Worm (Caenorhabditis elegans) whole organism, midembryonic: ENCODE data around the gene sup-18.

Source experiments
- T22C8.4 ChIP-seq: fragments of 200-800 bp; sonication (Bioruptor generic); IDR thresholded peaks from 2 replicates; pipeline ENCODE4 v1.3.6; 2022; ENCODE audit warnings: missing genetic modification characterization, missing compliant biosample characterization
- cog-1 ChIP-seq: sonication (generic microtip); optimal IDR thresholded peaks from 2 replicates; lab custom pipeline; 2016; ENCODE audit warnings: missing genetic modification characterization, missing compliant biosample characterization
- flt-1 ChIP-seq: fragments of 200-800 bp; sonication (Bioruptor generic); IDR thresholded peaks from 2 replicates; pipeline ENCODE4 v1.3.6; 2022; ENCODE audit warnings: missing genetic modification characterization, missing compliant biosample characterization
- klf-2 ChIP-seq: fragments of 200-800 bp; sonication (Bioruptor generic); conservative IDR thresholded peaks from 2 replicates; pipeline ENCODE4 v1.3.6; 2022; ENCODE audit warnings: missing genetic modification reagents, missing genetic modification characterization, missing compliant biosample characterization
- med-1 ChIP-seq: sonication (generic microtip); optimal IDR thresholded peaks from 2 replicates; lab custom pipeline; 2017; ENCODE audit warnings: missing genetic modification characterization, mild to moderate bottlenecking, missing compliant biosample characterization, antibody characterized with exemption, missing genetic modification reagents; ENCODE audit not compliant: insufficient read depth
- ref-1 ChIP-seq: fragments of 200-800 bp; sonication (Bioruptor generic); conservative IDR thresholded peaks from 2 replicates; pipeline ENCODE4 v1.3.6; 2022; ENCODE audit warnings: missing genetic modification reagents, missing genetic modification characterization, missing compliant biosample characterization
- tab-1 ChIP-seq: fragments of 200-800 bp; sonication (Bioruptor generic); IDR thresholded peaks from 2 replicates; pipeline ENCODE4 v1.3.6; 2022; ENCODE audit warnings: missing genetic modification characterization, missing compliant biosample characterization
- ztf-23 ChIP-seq: fragments of 200-800 bp; sonication (Bioruptor generic); IDR thresholded peaks from 2 replicates; pipeline ENCODE4 v1.3.6; 2022; ENCODE audit warnings: missing genetic modification reagents, missing genetic modification characterization, missing compliant biosample characterization
- ztf-29 ChIP-seq: fragments of 200-800 bp; sonication (Bioruptor generic); IDR thresholded peaks from 2 replicates; pipeline ENCODE4 v1.3.6; 2022; ENCODE audit warnings: missing genetic modification reagents, missing genetic modification characterization, missing compliant biosample characterization

Gene sup-18

DNA sequence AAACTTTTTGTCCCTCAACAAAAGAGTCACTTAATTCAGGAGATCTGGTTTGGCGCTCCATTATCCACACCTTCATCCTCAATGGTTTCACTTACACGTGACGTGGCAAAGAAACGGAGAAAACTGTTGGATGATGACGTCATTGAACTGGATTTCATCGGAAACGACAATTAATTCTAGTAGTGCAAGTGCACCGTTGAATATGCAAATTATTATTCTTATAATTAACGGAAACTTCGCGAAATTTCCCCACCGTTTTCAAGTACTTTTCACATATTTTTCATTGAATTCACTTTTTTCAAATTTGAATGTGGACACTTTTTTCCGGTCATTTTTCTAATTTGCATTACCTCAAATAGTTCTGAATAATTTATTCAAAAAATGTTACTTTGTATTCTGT, 30.6 kb upstream of the sup-18 start, which contains the start of gene ZK688.1:
Gene ZK688.1, plus strand, starts transcription at position 301 of the 400 bp plus-strand sequence.
- TF ChIP-seq cog-1 (no peak), med-1 (no peak), T22C8.4 (GFP tag; lab: Robert Waterston, UW) (no peak), ref-1 (GFP tag; lab: Robert Waterston, UW) (no peak), klf-2 (no peak), ztf-23 (GFP tag; lab: Robert Waterston, UW) (no peak), tab-1 (GFP tag; lab: Robert Waterston, UW) (no peak), ztf-29 (GFP tag; lab: Robert Waterston, UW) (no peak), flt-1 (GFP tag; lab: Robert Waterston, UW) (no peak)

DNA sequence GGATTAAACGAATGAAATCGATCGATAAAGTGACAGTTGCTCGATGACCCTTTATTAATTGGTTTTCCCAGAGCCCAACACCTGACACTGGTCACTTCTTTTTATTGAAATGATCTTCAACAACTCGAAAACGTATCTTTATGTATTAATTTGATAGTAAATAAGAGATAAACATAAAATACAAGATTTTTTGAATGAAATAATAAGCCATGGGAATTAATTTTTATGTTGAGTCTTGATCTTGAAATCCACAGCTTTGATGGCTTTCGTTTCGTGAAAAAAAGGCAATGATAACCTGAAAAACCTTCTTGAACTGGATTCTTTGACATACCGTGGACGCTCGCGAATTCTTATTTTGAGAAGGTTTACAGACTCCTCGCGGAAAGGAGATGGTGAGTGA, 28.8 kb upstream of the sup-18 start, which contains the start of gene pcp-5:
Gene pcp-5, minus strand, starts transcription at position 101 of the 400 bp plus-strand sequence.
- TF ChIP-seq ztf-23 (GFP tag; lab: Robert Waterston, UW) (no peak), cog-1 (no peak), tab-1 (GFP tag; lab: Robert Waterston, UW) (no peak), T22C8.4 (GFP tag; lab: Robert Waterston, UW) (no peak), flt-1 (GFP tag; lab: Robert Waterston, UW) (no peak), med-1 (no peak), klf-2 (no peak), ztf-29 (GFP tag; lab: Robert Waterston, UW) (no peak), ref-1 (GFP tag; lab: Robert Waterston, UW) (no peak)

DNA sequence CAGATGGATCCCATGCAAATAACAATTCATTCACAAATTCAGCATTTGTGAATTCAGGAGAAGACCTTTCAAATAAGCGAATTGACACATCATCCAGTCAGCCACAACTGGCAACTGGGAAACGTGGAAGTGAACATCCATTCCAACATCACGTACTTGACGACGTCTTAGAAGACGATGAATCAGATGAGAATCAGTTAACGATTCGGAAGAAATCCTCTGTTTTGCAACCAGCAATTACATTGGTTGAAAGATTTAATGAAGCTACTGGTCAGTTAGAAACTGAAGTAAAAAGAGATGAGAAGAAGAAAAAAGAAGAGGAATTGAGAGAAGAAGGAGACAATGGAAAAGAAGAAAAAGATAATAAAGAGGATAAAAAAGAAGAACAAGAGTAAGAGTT, 24.7 kb upstream of the sup-18 start:
- TF ChIP-seq tab-1 (GFP tag; lab: Robert Waterston, UW) (no peak), ref-1 (GFP tag; lab: Robert Waterston, UW) (no peak), klf-2 (no peak), ztf-23 (GFP tag; lab: Robert Waterston, UW) (no peak), med-1 (no peak), T22C8.4 (GFP tag; lab: Robert Waterston, UW) (no peak), ztf-29 (GFP tag; lab: Robert Waterston, UW) (no peak), flt-1 (GFP tag; lab: Robert Waterston, UW) (no peak), cog-1 (no peak)

ce11 chrIII:7900733-7901132, 22.0 kb upstream of the sup-18 start, which contains the start of gene best-24:
Gene best-24, plus strand, starts transcription at chrIII:7901033.
- TF ChIP-seq ref-1 (GFP tag; lab: Robert Waterston, UW) (no peak), med-1 (no peak), flt-1 (GFP tag; lab: Robert Waterston, UW) (no peak), klf-2 (no peak), ztf-29 (GFP tag; lab: Robert Waterston, UW) (no peak), ztf-23 (GFP tag; lab: Robert Waterston, UW) (no peak), T22C8.4 (GFP tag; lab: Robert Waterston, UW) (no peak), tab-1 (GFP tag; lab: Robert Waterston, UW) (no peak)

DNA sequence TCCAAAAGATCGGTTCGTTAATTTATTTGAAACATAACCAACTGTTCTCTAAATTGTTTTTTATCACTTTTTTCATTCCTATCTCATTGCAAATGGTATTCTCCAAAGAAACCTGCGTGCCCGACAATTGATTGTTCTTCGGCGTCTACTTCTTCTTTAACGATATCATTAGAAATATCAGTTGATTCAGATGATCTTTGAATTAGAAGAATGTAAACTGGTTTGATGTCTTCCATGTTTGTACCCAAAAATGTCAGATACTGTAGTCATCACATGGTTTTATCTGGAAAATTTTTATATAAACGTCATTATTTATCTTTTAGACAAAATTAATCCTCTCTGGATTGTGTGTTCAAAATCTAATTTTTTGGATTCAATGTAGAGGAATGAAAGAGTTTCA, 19.0 kb upstream of the sup-18 start:
- TF ChIP-seq T22C8.4 (GFP tag; lab: Robert Waterston, UW) (no peak), med-1 (no peak), klf-2 (no peak), tab-1 (GFP tag; lab: Robert Waterston, UW) (no peak), cog-1 (no peak), flt-1 (GFP tag; lab: Robert Waterston, UW) (no peak), ztf-29 (GFP tag; lab: Robert Waterston, UW) (no peak), ztf-23 (GFP tag; lab: Robert Waterston, UW) (no peak), ref-1 (GFP tag; lab: Robert Waterston, UW) (no peak)

ce11 chrIII:7896925-7897324, 18.2 kb upstream of the sup-18 start, which contains the start of gene ZK688.10:
Gene ZK688.10, minus strand, starts transcription at chrIII:7897025.
- TF ChIP-seq flt-1 (GFP tag; lab: Robert Waterston, UW) (no peak), med-1 (no peak), klf-2 (no peak)

DNA sequence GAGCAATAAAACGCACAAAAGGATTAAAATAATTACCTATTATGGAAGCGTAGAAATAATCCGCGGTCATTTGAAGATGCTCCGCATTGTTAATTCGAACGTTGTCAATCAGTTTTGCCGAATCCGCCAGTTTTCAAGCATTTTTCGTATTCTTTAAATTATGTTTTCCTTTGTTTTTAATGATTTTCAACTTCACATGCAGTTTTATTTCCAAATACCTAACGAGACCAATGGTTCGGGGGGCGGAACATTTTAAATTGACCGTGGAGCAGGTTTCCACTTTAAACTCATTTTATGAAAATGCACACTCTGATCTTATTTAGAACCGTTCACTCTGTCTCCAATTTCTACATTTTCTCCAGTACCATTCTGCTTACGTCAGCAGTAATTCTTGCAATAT, 16.0 kb upstream of the sup-18 start, which contains the start of gene ZK688.4:
Gene ZK688.4, plus strand, starts transcription at position 301 of the 400 bp plus-strand sequence.
- TF ChIP-seq T22C8.4 (GFP tag; lab: Robert Waterston, UW) (no peak), klf-2 (no peak), cog-1 (no peak), tab-1 (GFP tag; lab: Robert Waterston, UW) (no peak), ztf-23 (GFP tag; lab: Robert Waterston, UW) (no peak), flt-1 (GFP tag; lab: Robert Waterston, UW) (no peak), ref-1 (GFP tag; lab: Robert Waterston, UW) (no peak), ztf-29 (GFP tag; lab: Robert Waterston, UW) (no peak), med-1 (no peak)

DNA sequence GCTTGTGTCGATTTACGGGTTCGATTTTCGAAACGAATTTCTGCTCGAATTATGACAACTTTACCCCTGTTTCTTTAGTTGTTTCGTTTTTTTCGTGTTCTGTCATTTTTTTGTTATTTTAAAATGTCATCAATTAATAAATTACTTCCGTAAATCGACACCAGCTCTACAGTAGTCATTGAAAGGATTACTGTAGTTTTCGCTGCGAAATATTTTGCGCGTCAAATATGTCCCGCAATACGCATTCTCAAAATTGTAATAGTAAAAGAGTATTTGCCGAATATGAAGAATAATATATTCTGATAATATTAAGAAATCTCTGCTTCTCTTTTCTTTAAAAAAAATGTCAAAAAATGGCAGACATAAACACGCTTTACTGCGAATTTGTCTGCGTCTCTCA, 14.5 kb upstream of the sup-18 start:
- TF ChIP-seq med-1: no peak
- no peak for TF ChIP-seq tab-1 (GFP tag; lab: Robert Waterston, UW)
- no peak for TF ChIP-seq klf-2
- TF ChIP-seq flt-1 (GFP tag; lab: Robert Waterston, UW): no peak
- no peak for TF ChIP-seq T22C8.4 (GFP tag; lab: Robert Waterston, UW)
- TF ChIP-seq cog-1: no peak
- no peak for TF ChIP-seq ztf-23 (GFP tag; lab: Robert Waterston, UW)
- TF ChIP-seq ref-1 (GFP tag; lab: Robert Waterston, UW): no peak
- TF ChIP-seq ztf-29 (GFP tag; lab: Robert Waterston, UW): no peak

- no peak for TF ChIP-seq flt-1 (GFP tag; lab: Robert Waterston, UW)
- TF ChIP-seq ref-1 (GFP tag; lab: Robert Waterston, UW): no peak
- TF ChIP-seq ztf-23 (GFP tag; lab: Robert Waterston, UW): no peak
- TF ChIP-seq klf-2: no peak
- no peak for TF ChIP-seq ztf-29 (GFP tag; lab: Robert Waterston, UW)
- TF ChIP-seq cog-1: no peak
- no peak for TF ChIP-seq med-1
- no peak for TF ChIP-seq tab-1 (GFP tag; lab: Robert Waterston, UW)
- no peak for TF ChIP-seq T22C8.4 (GFP tag; lab: Robert Waterston, UW)
These were observed 13.6 kb upstream of the sup-18 start for ce11 chrIII:7892333-7892732.
